Fruit fly (Drosophila melanogaster) whole organism, adult: ENCODE data around the gene Smvt.

Experiments
- CG11617 ChIP-seq: fragments of 200-800 bp; sonication (Bioruptor generic); optimal IDR thresholded peaks from 2 replicates; lab custom pipeline; 2017; ENCODE audit warnings: mild to moderate bottlenecking, missing biosample characterization, missing genetic modification reagents, missing genetic modification characterization
- CG33017 ChIP-seq: fragments of 200-800 bp; sonication (Bioruptor generic); optimal IDR thresholded peaks from 2 replicates; lab custom pipeline; 2018; ENCODE audit warnings: missing biosample characterization, mild to moderate bottlenecking, missing genetic modification characterization, moderate library complexity
- kay ChIP-seq: fragments of 200-800 bp; sonication (Bioruptor generic); peaks from one replicate; lab custom pipeline; 2016; ENCODE audit warnings: missing biosample characterization, missing genetic modification characterization, borderline replicate concordance
- tj ChIP-seq: fragments of 200-800 bp; sonication (Bioruptor generic); optimal IDR thresholded peaks from 3 replicates; lab custom pipeline; 2017; ENCODE audit warnings: missing biosample characterization, mild to moderate bottlenecking, missing genetic modification characterization, moderate library complexity

dm6 chr3R:31717299-31718167, 43.8 kb downstream of the Smvt start:
- no peak for TF ChIP-seq CG11617
- TF ChIP-seq kay (GFP tag; lab: Kevin White, UChicago): no peak
- peak; percentile 5 for TF ChIP-seq CG33017 (tag; lab: Kevin White, UChicago)
- TF ChIP-seq tj (GFP tag; lab: Kevin White, UChicago): no peak
